Worm (Caenorhabditis elegans): ENCODE measurements around the gene ZC239.22.

ce11 chrII:3262504-3262903 lies 41.9 kb upstream of the ZC239.22 start, which contains the start of gene F02E11.2:
- TF ChIP-seq hnd-1 (tag; optimal IDR thresholded peaks at IDR 0.05) (no peak), ceh-13 (GFP tag; optimal IDR thresholded peaks at IDR 0.05) (no peak), ama-1 (optimal IDR thresholded peaks at IDR 0.05) (no peak), ceh-36 (tag; optimal IDR thresholded peaks at IDR 0.05) (no peak)
